Worm (Caenorhabditis elegans): Measurements from ENCODE around the gene T04A6.1.

Gene T04A6.1

DNA sequence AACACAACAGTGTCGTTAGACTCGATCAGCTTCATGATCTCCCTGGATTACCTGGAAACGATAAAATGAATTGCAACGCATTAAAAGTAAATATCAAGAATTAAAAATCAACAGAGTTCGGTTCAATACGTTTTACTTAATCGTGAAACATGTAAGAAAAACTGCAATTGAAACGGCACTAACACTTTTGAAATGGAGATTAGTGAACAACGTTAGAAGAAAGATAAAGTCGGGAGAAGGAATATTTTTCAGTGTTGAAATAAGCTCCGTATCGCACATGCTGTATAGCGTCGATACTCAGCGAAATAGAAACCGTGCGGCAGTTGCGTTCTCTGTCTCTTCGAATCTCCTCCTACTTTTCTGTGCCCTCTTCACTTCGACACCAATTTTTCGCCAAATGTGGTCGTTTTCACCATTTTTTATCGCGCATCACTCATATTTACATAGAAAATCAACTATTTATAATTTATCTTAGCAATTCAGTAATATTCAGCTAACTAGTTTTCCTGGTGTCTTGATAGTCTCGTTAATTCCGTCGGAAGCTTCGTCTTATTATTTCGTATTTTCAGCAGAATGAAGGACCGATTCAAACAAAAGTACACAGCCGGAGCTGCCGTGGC lies 43.4 kb upstream of the T04A6.1 start, which contains the start of the genes rpl-9 and lpd-7 (continued):
- no peak for TF ChIP-seq dmd-8 (GFP tag; IDR thresholded peaks at IDR 0.05)
- TF ChIP-seq mep-1 (tag; optimal IDR thresholded peaks at IDR 0.05) = peak; percentile 91
- TF ChIP-seq F44E2.7 (GFP tag; IDR thresholded peaks at IDR 0.05) = no peak
- TF ChIP-seq ceh-32 (tag; optimal IDR thresholded peaks at IDR 0.05; ENCODE audit: poor library complexity) = no peak
- no peak for TF ChIP-seq saeg-2 (GFP tag; IDR thresholded peaks at IDR 0.05)
- peak; percentile 77 for TF ChIP-seq aha-1 (tag)
- TF ChIP-seq ces-1 (GFP tag; optimal IDR thresholded peaks at IDR 0.05) = no peak
- TF ChIP-seq nhr-41 (GFP tag; IDR thresholded peaks at IDR 0.05) = no peak
- no peak for TF ChIP-seq skn-1 (tag; optimal IDR thresholded peaks at IDR 0.05)
- TF ChIP-seq lin-1 (GFP tag; IDR thresholded peaks at IDR 0.05) = no peak
- no peak for TF ChIP-seq F26F4.8 (GFP tag; conservative IDR thresholded peaks at IDR 0.05)
- no peak for TF ChIP-seq fos-1 (tag; optimal IDR thresholded peaks at IDR 0.05)
- TF ChIP-seq T26A8.4 (GFP tag; IDR thresholded peaks at IDR 0.05) = no peak
- no peak for TF ChIP-seq gei-8 (GFP tag; optimal IDR thresholded peaks at IDR 0.05)
- TF ChIP-seq daf-16 (GFP tag; optimal IDR thresholded peaks at IDR 0.05) = no peak
- TF ChIP-seq daf-16 (tag; optimal IDR thresholded peaks at IDR 0.05) = peak; percentile 71
- peak; percentile 86 for TF ChIP-seq mes-2 (tag; optimal IDR thresholded peaks at IDR 0.05; ENCODE audit: poor library complexity, severe bottlenecking)
- no peak for TF ChIP-seq pha-4 (GFP tag; IDR thresholded peaks at IDR 0.05)
- peak; percentile 48 for TF ChIP-seq pha-4 (tag; optimal IDR thresholded peaks at IDR 0.05)
- TF ChIP-seq ctbp-1 (GFP tag; IDR thresholded peaks at IDR 0.05) = no peak
- TF ChIP-seq ZK337.2 (GFP tag; IDR thresholded peaks at IDR 0.05) = no peak
- no peak; the same call in 1 of the 2 replicates for TF ChIP-seq zfp-3 (GFP tag; conservative IDR thresholded peaks at IDR 0.05)
- peak; percentile 89 for TF ChIP-seq zfp-2 (tag; optimal IDR thresholded peaks at IDR 0.05)
- no peak for TF ChIP-seq F10B5.3 (tag; optimal IDR thresholded peaks at IDR 0.05)
- TF ChIP-seq spr-3 (GFP tag; optimal IDR thresholded peaks at IDR 0.05) = no peak
- TF ChIP-seq lim-7 (GFP tag; IDR thresholded peaks at IDR 0.05) = no peak
- TF ChIP-seq zip-11 (GFP tag; IDR thresholded peaks at IDR 0.05) = no peak
- no peak for TF ChIP-seq jun-1 (tag; optimal IDR thresholded peaks at IDR 0.05)
- TF ChIP-seq dve-1 (tag; optimal IDR thresholded peaks at IDR 0.05; ENCODE audit: insufficient read depth) = peak; percentile 58
- no peak for TF ChIP-seq ceh-82 (tag; optimal IDR thresholded peaks at IDR 0.05)
- TF ChIP-seq Y48G9A.11 (GFP tag; IDR thresholded peaks at IDR 0.05) = no peak
- peak; percentile 75 for TF ChIP-seq hlh-30 (tag; optimal IDR thresholded peaks at IDR 0.05; ENCODE audit: insufficient read depth)
- peak; percentile 69 for TF ChIP-seq rbr-2 (tag; optimal IDR thresholded peaks at IDR 0.05)
- no peak for TF ChIP-seq D1046.2 (GFP tag; IDR thresholded peaks at IDR 0.05)
- TF ChIP-seq tag-97 (GFP tag; IDR thresholded peaks at IDR 0.05) = no peak
- no peak for TF ChIP-seq php-3 (GFP tag; IDR thresholded peaks at IDR 0.05)
- TF ChIP-seq mdl-1 (tag; optimal IDR thresholded peaks at IDR 0.05) = peak in 1 of 2 experiments; percentile 83
- TF ChIP-seq daf-8 (GFP tag; IDR thresholded peaks at IDR 0.05) = no peak
- TF ChIP-seq egl-27 (tag; optimal IDR thresholded peaks at IDR 0.05) = no peak
- no peak for TF ChIP-seq ztf-7 (tag; optimal IDR thresholded peaks at IDR 0.05)
- TF ChIP-seq ama-1 (optimal IDR thresholded peaks at IDR 0.05) = no peak
- TF ChIP-seq ceh-44 (GFP tag; IDR thresholded peaks at IDR 0.05) = no peak
- TF ChIP-seq attf-4 (tag; optimal IDR thresholded peaks at IDR 0.05) = no peak
- TF ChIP-seq unc-39 (tag; optimal IDR thresholded peaks at IDR 0.05) = no peak
- no peak for TF ChIP-seq set-16 (GFP tag; IDR thresholded peaks at IDR 0.05)
- peak; percentile 55 for TF ChIP-seq duxl-1 (tag; optimal IDR thresholded peaks at IDR 0.05; ENCODE audit: poor library complexity)
- no peak for TF ChIP-seq Y75B8A.6 (GFP tag; IDR thresholded peaks at IDR 0.05)
- no peak for TF ChIP-seq zag-1 (tag; optimal IDR thresholded peaks at IDR 0.05)
- TF ChIP-seq madf-9 (GFP tag; conservative IDR thresholded peaks at IDR 0.05) = no peak
- peak; percentile 2 to 91 for TF ChIP-seq lsy-2 (tag; optimal IDR thresholded peaks at IDR 0.05)
- TF ChIP-seq egl-43 (GFP tag; IDR thresholded peaks at IDR 0.05) = no peak
- no peak for TF ChIP-seq nhr-10 (tag; optimal IDR thresholded peaks at IDR 0.05)

Measured in whole organism, L4 larva.